Worm (Caenorhabditis elegans): Measurements from ENCODE around the gene cnc-11.

DNA sequence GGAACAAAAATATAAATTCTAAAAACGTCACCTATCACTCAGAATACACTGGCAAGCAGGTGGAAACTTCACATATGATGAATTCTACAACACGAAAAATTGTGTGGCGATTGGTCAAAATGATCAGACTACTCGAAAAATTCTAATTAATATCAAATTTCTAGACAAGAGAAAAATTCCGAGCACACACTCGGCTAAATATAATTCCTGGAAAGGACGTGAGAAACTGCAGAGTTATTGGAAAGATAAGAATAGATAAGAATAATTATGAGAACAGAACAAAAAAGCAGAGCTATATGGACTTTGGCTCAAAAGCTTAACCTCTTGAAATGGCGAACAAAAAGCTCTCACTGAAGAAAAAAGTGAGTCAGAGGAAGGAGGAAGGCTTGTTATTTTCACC, 45.1 kb downstream of the cnc-11 start:
- TF ChIP-seq lsy-2 (tag; optimal IDR thresholded peaks at IDR 0.05), result no peak
- no peak for TF ChIP-seq drap-1 (GFP tag; optimal IDR thresholded peaks at IDR 0.05)
